Worm (Caenorhabditis elegans) whole organism, L1 larva: ENCODE data around the gene F54F7.8.

Experiments
- C16A3.4 ChIP-seq: fragments of 150-350 bp; optimal IDR thresholded peaks from 2 replicates; lab custom pipeline; 2014; ENCODE audit warnings: missing biosample characterization, missing genetic modification characterization
- C34B4.2 ChIP-seq: sonication (generic microtip); optimal IDR thresholded peaks from 2 replicates; lab custom pipeline; 2017; ENCODE audit warnings: mild to moderate bottlenecking, missing genetic modification characterization, missing compliant biosample characterization
- Y116A8C.19 ChIP-seq: sonication (generic microtip); optimal IDR thresholded peaks from 2 replicates; lab custom pipeline; 2016; ENCODE audit warnings: missing compliant biosample characterization, missing genetic modification characterization, borderline replicate concordance
- aha-1 ChIP-seq: fragments of 150-350 bp; optimal IDR thresholded peaks from 2 replicates; lab custom pipeline; 2014; ENCODE audit warnings: missing biosample characterization, missing genetic modification characterization
- ceh-82 ChIP-seq, 3 experiments: fragments of 150-350 bp in 1 of 3; sonication (generic microtip) in 2 of 3; optimal IDR thresholded peaks; 2 replicates each; lab custom pipeline; 2014 to 2017; ENCODE audit warnings: missing biosample characterization in 3 of 3, missing genetic modification characterization in 3 of 3
- ceh-90 ChIP-seq: sonication (generic microtip); optimal IDR thresholded peaks from 2 replicates; lab custom pipeline; 2016; ENCODE audit warnings: missing genetic modification characterization, missing compliant biosample characterization
- ces-1 ChIP-seq: fragments of 150-350 bp; optimal IDR thresholded peaks from 2 replicates; lab custom pipeline; 2014; ENCODE audit warnings: missing biosample characterization, missing genetic modification reagents, missing genetic modification characterization
- dpl-1 ChIP-seq, 3 experiments: fragments of 150-350 bp in 2 of 3; sonication (generic microtip) in 1 of 3; optimal IDR thresholded peaks; 2 replicates each; lab custom pipeline; 2014 to 2017; ENCODE audit warnings: missing biosample characterization in 3 of 3, missing genetic modification characterization in 3 of 3, missing genetic modification reagents in 3 of 3
- dsc-1 ChIP-seq: sonication (generic microtip); optimal IDR thresholded peaks from 2 replicates; lab custom pipeline; 2016; ENCODE audit warnings: mild to moderate bottlenecking, missing genetic modification characterization, missing compliant biosample characterization
- efl-1 ChIP-seq, 4 experiments: fragments of 150-350 bp; optimal IDR thresholded peaks in 3 of 4; peaks in 1 of 4; 1 replicate in 1 of 4; 2 replicates in 3 of 4; lab custom pipeline; 2014; ENCODE audit warnings: missing biosample characterization in 2 of 4, missing genetic modification characterization in 2 of 4, missing genetic modification reagents in 2 of 4
- efl-3 ChIP-seq: fragments of 200-800 bp; sonication (Bioruptor generic); optimal IDR thresholded peaks from 2 replicates; lab custom pipeline; 2018; ENCODE audit warnings: mild to moderate bottlenecking, missing genetic modification characterization, missing compliant biosample characterization
- egl-13 ChIP-seq: sonication (generic microtip); optimal IDR thresholded peaks from 2 replicates; lab custom pipeline; 2016; ENCODE audit warnings: missing genotype, missing genetic modification reagents, missing genetic modification characterization, missing compliant biosample characterization
- egl-27 ChIP-seq, 2 experiments: fragments of 150-350 bp in 1 of 2; sonication (generic microtip); optimal IDR thresholded peaks; 3 replicates each; lab custom pipeline; 2017 to 2018; ENCODE audit warnings: missing biosample characterization in 2 of 2, missing genetic modification characterization in 2 of 2, missing genetic modification reagents in 2 of 2
- elt-2 ChIP-seq: sonication (generic microtip); optimal IDR thresholded peaks from 2 replicates; lab custom pipeline; 2016; ENCODE audit warnings: missing genetic modification characterization, mild to moderate bottlenecking, inconsistent platforms, missing compliant biosample characterization, missing genetic modification reagents
- ets-5 ChIP-seq: fragments of 200-800 bp; sonication (Bioruptor generic); IDR thresholded peaks from 2 replicates; pipeline ENCODE4 v1.3.6; 2022; ENCODE audit warnings: missing genetic modification characterization, missing compliant biosample characterization
- fkh-10 ChIP-seq: sonication (generic microtip); optimal IDR thresholded peaks from 2 replicates; lab custom pipeline; 2017; ENCODE audit warnings: missing biosample characterization, missing genetic modification reagents, missing genetic modification characterization
- fos-1 ChIP-seq: fragments of 150-350 bp; optimal IDR thresholded peaks from 2 replicates; lab custom pipeline; 2014; ENCODE audit warnings: missing biosample characterization, missing genetic modification characterization
- lin-13 ChIP-seq: fragments of 150-350 bp; optimal IDR thresholded peaks from 2 replicates; lab custom pipeline; 2014; ENCODE audit warnings: missing biosample characterization, missing genetic modification reagents, missing genetic modification characterization
- lin-14 ChIP-seq: fragments of 200-800 bp; sonication (Bioruptor generic); optimal IDR thresholded peaks from 2 replicates; lab custom pipeline; 2018; ENCODE audit warnings: mild to moderate bottlenecking, missing genetic modification characterization, moderate library complexity, missing compliant biosample characterization
- lin-39 ChIP-seq: fragments of 150-350 bp; optimal IDR thresholded peaks from 2 replicates; lab custom pipeline; 2014; ENCODE audit warnings: missing biosample characterization, missing genetic modification reagents, missing genetic modification characterization
- mab-9 ChIP-seq: fragments of 200-800 bp; sonication (Bioruptor generic); IDR thresholded peaks from 2 replicates; pipeline ENCODE4 v1.3.6; 2022; ENCODE audit warnings: missing genetic modification reagents, missing genetic modification characterization, missing compliant biosample characterization
- mep-1 ChIP-seq: fragments of 150-350 bp; optimal IDR thresholded peaks from 2 replicates; lab custom pipeline; 2014; ENCODE audit warnings: missing biosample characterization, missing genetic modification characterization
- nhr-11 ChIP-seq: fragments of 150-350 bp; optimal IDR thresholded peaks from 2 replicates; lab custom pipeline; 2014; ENCODE audit warnings: missing biosample characterization, missing genetic modification characterization
- nhr-20 ChIP-seq: sonication (generic microtip); optimal IDR thresholded peaks from 2 replicates; lab custom pipeline; 2016; ENCODE audit warnings: mild to moderate bottlenecking, missing genetic modification characterization, missing compliant biosample characterization
- nhr-47 ChIP-seq: sonication (generic microtip); optimal IDR thresholded peaks from 2 replicates; lab custom pipeline; 2016; ENCODE audit warnings: mild to moderate bottlenecking, missing genetic modification characterization, moderate library complexity, missing compliant biosample characterization
- nhr-71 ChIP-seq: sonication (generic microtip); optimal IDR thresholded peaks from 2 replicates; lab custom pipeline; 2016; ENCODE audit warnings: mild to moderate bottlenecking, missing genetic modification characterization, moderate library complexity, missing compliant biosample characterization
- nhr-85 ChIP-seq: sonication (generic microtip); peaks from one replicate; lab custom pipeline; 2016; ENCODE audit warnings: missing genetic modification characterization, inconsistent platforms, missing compliant biosample characterization
- nhr-90 ChIP-seq: sonication (generic microtip); optimal IDR thresholded peaks from 2 replicates; lab custom pipeline; 2016; ENCODE audit warnings: mild to moderate bottlenecking, missing genetic modification characterization, missing compliant biosample characterization; ENCODE audit not compliant: poor library complexity
- pag-3 ChIP-seq: sonication (generic microtip); optimal IDR thresholded peaks from 2 replicates; lab custom pipeline; 2017; ENCODE audit warnings: missing genetic modification characterization, mild to moderate bottlenecking, missing compliant biosample characterization, antibody characterized with exemption, borderline replicate concordance; ENCODE audit not compliant: insufficient read depth
- pax-3 ChIP-seq: fragments of 200-800 bp; sonication (Bioruptor generic); optimal IDR thresholded peaks from 2 replicates; lab custom pipeline; 2018; ENCODE audit warnings: mild to moderate bottlenecking, missing genetic modification characterization, moderate library complexity, missing compliant biosample characterization
- snpc-4 ChIP-seq: fragments of 150-350 bp; optimal IDR thresholded peaks from 2 replicates; lab custom pipeline; 2014; ENCODE audit warnings: missing biosample characterization, missing genetic modification characterization
- snu-23 ChIP-seq: sonication (generic microtip); optimal IDR thresholded peaks from 2 replicates; lab custom pipeline; 2016; ENCODE audit warnings: missing genetic modification characterization, missing compliant biosample characterization
- unc-130 ChIP-seq: fragments of 150-350 bp; optimal IDR thresholded peaks from 2 replicates; lab custom pipeline; 2017; ENCODE audit warnings: missing biosample characterization, missing genetic modification characterization, inconsistent platforms
- unc-30 ChIP-seq: sonication (generic microtip); optimal IDR thresholded peaks from 2 replicates; lab custom pipeline; 2017; ENCODE audit warnings: missing biosample characterization, missing genetic modification characterization
- xbp-1 ChIP-seq: sonication (generic microtip); optimal IDR thresholded peaks from 2 replicates; lab custom pipeline; 2016; ENCODE audit warnings: missing genetic modification characterization, missing compliant biosample characterization
- zag-1 ChIP-seq: fragments of 150-350 bp; optimal IDR thresholded peaks from 2 replicates; lab custom pipeline; 2014; ENCODE audit warnings: missing biosample characterization, missing genetic modification characterization
- ztf-11 ChIP-seq, 2 experiments: sonication (generic microtip); optimal IDR thresholded peaks; 2 replicates each; lab custom pipeline; 2016 to 2017; ENCODE audit warnings: missing genetic modification characterization in 2 of 2, missing biosample characterization in 1 of 2, missing compliant biosample characterization in 1 of 2

The F54F7.8 gene

DNA sequence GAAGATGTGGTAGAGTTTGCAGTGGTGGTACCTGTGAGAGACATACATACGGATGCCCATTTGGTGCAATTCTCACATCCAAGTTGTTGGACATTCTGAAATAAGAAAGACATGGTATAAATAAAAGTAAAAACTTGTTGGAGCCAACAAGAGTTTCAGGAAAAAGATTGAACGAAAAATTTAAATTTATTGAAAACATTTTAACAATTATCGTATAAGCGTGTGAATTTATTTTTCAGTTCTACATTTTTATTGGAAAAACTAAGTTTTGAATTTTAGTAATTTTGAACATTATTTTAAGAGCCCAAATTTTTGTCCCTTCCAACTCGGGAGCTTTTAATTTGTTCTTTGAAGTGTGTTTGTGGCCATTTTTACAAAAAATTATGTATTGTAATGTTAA lies at the start of gene F54F7.8:
Gene F54F7.8, minus strand, starts transcription at position 101 of the 400 bp plus-strand sequence.
- TF ChIP-seq pag-3 (tag; lab: Kevin White, UChicago): no peak
- TF ChIP-seq nhr-90: no peak
- TF ChIP-seq xbp-1: no peak
- TF ChIP-seq ztf-11 (tag; optimal IDR thresholded peaks at IDR 0.05; lab: Kevin White, UChicago): no peak
- no peak for TF ChIP-seq unc-30 (tag; lab: Kevin White, UChicago)
- no peak for TF ChIP-seq lin-13 (GFP tag; lab: Kevin White, UChicago)
- no peak for TF ChIP-seq nhr-47 (tag; lab: Kevin White, UChicago)
- TF ChIP-seq, all 84 proteins: peak for 0

DNA sequence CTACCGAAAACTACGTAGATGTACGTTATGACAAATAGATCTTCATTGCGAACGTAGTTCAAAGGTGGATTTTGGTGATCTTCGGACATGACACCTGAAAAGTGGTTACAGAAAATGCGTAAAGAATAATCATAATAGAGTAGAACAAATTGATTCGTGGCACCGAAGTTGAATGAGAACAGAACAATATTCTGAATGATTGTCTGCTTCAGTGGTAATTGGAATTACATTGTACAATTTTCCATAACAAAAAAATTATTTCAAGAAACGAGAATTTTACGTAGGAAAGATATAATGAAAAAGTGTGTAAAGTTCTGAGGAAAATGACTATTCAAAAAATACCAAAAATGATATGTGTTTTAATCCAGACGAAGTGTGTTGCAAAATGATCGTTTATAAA lies 47.9 kb upstream of the F54F7.8 start, which contains the start of gene Y62H9A.10:
Gene Y62H9A.10, minus strand, starts transcription at position 101 of the 400 bp plus-strand sequence.
- TF ChIP-seq unc-130 (no peak), C34B4.2 (tag; lab: Kevin White, UChicago) (no peak), snpc-4 (tag; lab: Kevin White, UChicago) (no peak), nhr-85 (tag; lab: Kevin White, UChicago) (no peak), ceh-90 (tag; lab: Kevin White, UChicago) (no peak), nhr-71 (no peak), snu-23 (GFP tag; lab: Kevin White, UChicago) (no peak), ztf-11 (tag; optimal IDR thresholded peaks at IDR 0.05; lab: Kevin White, UChicago) (no peak), aha-1 (tag; lab: Kevin White, UChicago) (no peak), zag-1 (no peak), egl-27 (tag; optimal IDR thresholded peaks at IDR 0.05; lab: Kevin White, UChicago) (no peak)

DNA sequence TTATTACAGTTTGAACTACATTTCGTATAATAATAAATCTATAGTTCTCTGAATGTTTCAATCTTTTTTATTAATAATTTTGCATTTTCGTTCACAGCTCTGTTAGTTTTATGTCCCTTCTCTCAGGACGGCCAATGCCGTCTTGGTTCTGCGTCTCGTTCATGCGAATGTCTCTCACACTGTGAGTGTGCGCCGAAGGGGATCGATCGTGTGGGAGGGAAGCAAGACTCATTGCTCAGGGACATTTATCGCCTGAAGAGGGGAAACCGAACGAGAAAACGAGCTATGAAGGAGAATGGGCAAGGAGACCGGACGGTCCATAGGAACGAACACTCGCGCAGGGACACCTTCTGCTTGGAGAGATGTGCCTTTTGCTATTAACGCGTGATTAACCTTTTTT lies 44.2 kb upstream of the F54F7.8 start:
- TF ChIP-seq lin-39 (tag; lab: Kevin White, UChicago) (no peak), nhr-47 (tag; lab: Kevin White, UChicago) (peak; percentile 41), ceh-90 (tag; lab: Kevin White, UChicago) (no peak), fkh-10 (GFP tag; lab: Kevin White, UChicago) (peak; percentile 15), efl-1 (optimal IDR thresholded peaks at IDR 0.05; lab: Kevin White, UChicago) (peak in 1 of 2 experiments; percentile 0), efl-1 (GFP tag; optimal IDR thresholded peaks at IDR 0.05 in 1 of 2; lab: Kevin White, UChicago) (no peak), elt-2 (tag; lab: Kevin White, UChicago) (no peak), C34B4.2 (tag; lab: Kevin White, UChicago) (no peak), nhr-11 (tag; lab: Kevin White, UChicago) (no peak), dpl-1 (GFP tag; optimal IDR thresholded peaks at IDR 0.05; lab: Kevin White, UChicago) (no peak), egl-13 (tag; lab: Kevin White, UChicago) (no peak), pax-3 (tag; lab: Kevin White, UChicago) (no peak), dsc-1 (tag; lab: Kevin White, UChicago) (peak; percentile 47), fos-1 (tag; lab: Kevin White, UChicago) (no peak), zag-1 (no peak), ces-1 (no peak), mab-9 (GFP tag; lab: Robert Waterston, UW) (no peak), ceh-82 (tag; optimal IDR thresholded peaks at IDR 0.05; lab: Kevin White, UChicago) (peak in 1 of 3 experiments; percentile 18), mep-1 (tag; lab: Kevin White, UChicago) (no peak), nhr-71 (no peak)

DNA sequence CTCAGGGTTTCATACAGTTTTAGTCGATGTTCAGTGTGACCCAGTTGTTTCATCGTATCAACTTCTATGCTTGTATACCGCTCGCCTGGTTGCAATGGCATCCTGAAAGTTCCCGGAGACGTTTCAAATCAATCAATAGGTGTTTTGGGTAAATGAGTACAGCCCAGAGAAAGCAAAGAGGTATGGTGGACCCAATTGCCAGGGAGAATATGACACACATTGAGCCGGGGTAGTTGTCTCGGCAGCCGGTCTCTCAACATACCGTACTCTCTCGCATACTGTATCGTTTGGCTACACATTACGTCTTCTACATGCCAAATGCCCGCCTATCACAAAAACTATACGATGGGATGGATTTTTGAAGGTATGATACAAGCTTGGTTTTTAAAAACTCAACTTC lies 43.2 kb upstream of the F54F7.8 start, which contains the start of gene Y62H9A.9:
Gene Y62H9A.9, minus strand, starts transcription at position 101 of the 400 bp plus-strand sequence.
- TF ChIP-seq C16A3.4 (tag; lab: Kevin White, UChicago) (no peak), ets-5 (0 out of 2 replicates have a peak, but pooled peaks have one; percentile 48)

DNA sequence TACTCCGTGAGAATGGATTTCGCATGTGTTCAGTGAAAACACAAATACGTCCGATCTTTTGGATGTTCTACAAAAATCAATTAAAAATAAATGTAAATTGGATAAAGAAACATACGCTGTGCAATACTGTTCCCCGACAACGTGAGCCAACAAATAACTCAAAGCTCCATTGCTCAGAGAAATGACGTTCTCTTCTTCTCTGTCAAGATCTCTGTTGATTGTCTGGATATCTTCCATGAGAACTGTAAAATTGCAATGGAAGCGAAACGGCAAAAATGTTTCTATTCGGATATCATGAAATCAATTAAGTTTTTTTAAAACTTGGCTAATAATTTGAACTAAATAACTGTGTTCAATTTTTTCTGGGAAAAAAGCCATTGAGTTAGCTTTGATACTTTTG lies 41.9 kb upstream of the F54F7.8 start:
- no peak for TF ChIP-seq efl-3 (GFP tag; lab: Kevin White, UChicago)
- TF ChIP-seq fkh-10 (GFP tag; lab: Kevin White, UChicago): no peak
- TF ChIP-seq lin-14 (GFP tag; lab: Kevin White, UChicago): no peak
- TF ChIP-seq Y116A8C.19 (tag; lab: Kevin White, UChicago): no peak
- no peak for TF ChIP-seq nhr-20 (tag; lab: Kevin White, UChicago)
- no peak for TF ChIP-seq snpc-4 (tag; lab: Kevin White, UChicago)
